Worm (Caenorhabditis elegans) whole organism, mixed stage, embryonic: Measurements from ENCODE around the gene F13A7.12.

Experiments used
- cnd-1 ChIP-seq: fragments of 200-800 bp; sonication (Bioruptor generic); optimal IDR thresholded peaks from 2 replicates; lab custom pipeline; 2018; ENCODE audit warnings: mild to moderate bottlenecking, missing genetic modification characterization, missing compliant biosample characterization
- drap-1 ChIP-seq: fragments of 200-800 bp; sonication (Bioruptor generic); optimal IDR thresholded peaks from 3 replicates; lab custom pipeline; 2018; ENCODE audit warnings: mild to moderate bottlenecking, missing genetic modification characterization, missing compliant biosample characterization
- lsy-2 ChIP-seq: fragments of 150-350 bp; optimal IDR thresholded peaks from 2 replicates; lab custom pipeline; 2014; ENCODE audit warnings: missing biosample characterization, missing genetic modification characterization
- mls-2 ChIP-seq: sonication (generic microtip); optimal IDR thresholded peaks from 2 replicates; lab custom pipeline; 2016; ENCODE audit warnings: mild to moderate bottlenecking, missing genetic modification characterization, moderate library complexity, missing compliant biosample characterization
- nhr-12 ChIP-seq: fragments of 150-350 bp; optimal IDR thresholded peaks from 2 replicates; lab custom pipeline; 2014; ENCODE audit warnings: missing biosample characterization, missing genetic modification characterization
- pha-4 ChIP-seq: fragments of 150-350 bp; optimal IDR thresholded peaks from 2 replicates; lab custom pipeline; 2018; ENCODE audit warnings: missing biosample characterization, missing genetic modification reagents, missing genetic modification characterization
- snpc-4 ChIP-seq: fragments of 150-350 bp; optimal IDR thresholded peaks from 2 replicates; lab custom pipeline; 2014; ENCODE audit warnings: missing biosample characterization, missing genetic modification characterization
- unc-120 ChIP-seq: sonication (generic microtip); optimal IDR thresholded peaks from 2 replicates; lab custom pipeline; 2017; ENCODE audit warnings: missing genetic modification characterization, missing compliant biosample characterization; ENCODE audit not compliant: poor library complexity, severe bottlenecking
- unc-39 ChIP-seq: fragments of 150-350 bp; optimal IDR thresholded peaks from 2 replicates; lab custom pipeline; 2014; ENCODE audit warnings: missing biosample characterization, missing genetic modification characterization
- zip-8 ChIP-seq: fragments of 150-350 bp; optimal IDR thresholded peaks from 2 replicates; lab custom pipeline; 2014; ENCODE audit warnings: missing biosample characterization, missing genetic modification characterization

Gene F13A7.12

ce11 chrV:16447735-16448134 lies 51.9 kb downstream of the F13A7.12 start, which contains the start of gene T08G3.13:
TSS of gene T08G3.13 (plus strand) at chrV:16448035.
- TF ChIP-seq unc-39 (no peak), nhr-12 (tag; lab: Kevin White, UChicago) (no peak), pha-4 (no peak), lsy-2 (tag; lab: Kevin White, UChicago) (no peak), mls-2 (tag; lab: Kevin White, UChicago) (no peak), snpc-4 (tag; lab: Kevin White, UChicago) (no peak), unc-120 (no peak), cnd-1 (no peak), drap-1 (no peak), zip-8 (tag; lab: Kevin White, UChicago) (no peak)
- TF ChIP-seq, all 35 proteins: peak for 0
